Fruit fly (Drosophila melanogaster): ENCODE data around the gene Ddc.

Ddc gene

dm6 chr2L:19120196-19120950 is at the start of gene Ddc:
Ddc (minus strand) TSS chr2L:19120306.
- TF ChIP-seq Hr96 (GFP tag; optimal IDR thresholded peaks at IDR 0.05) (no peak), CG33017 (tag; optimal IDR thresholded peaks at IDR 0.05) (peak; percentile 3)

- TF ChIP-seq tj (GFP tag; optimal IDR thresholded peaks at IDR 0.05), result no peak
- no peak for TF ChIP-seq kay (GFP tag; ENCODE audit: borderline replicate concordance)
- TF ChIP-seq CG33017 (tag; optimal IDR thresholded peaks at IDR 0.05), result no peak
- TF ChIP-seq CG1620 (GFP tag; optimal IDR thresholded peaks at IDR 0.05), result no peak
- TF ChIP-seq ovo (GFP tag; optimal IDR thresholded peaks at IDR 0.05), result no peak
- no peak for TF ChIP-seq CG7045 (GFP tag; optimal IDR thresholded peaks at IDR 0.05)
- TF ChIP-seq CG12768 (GFP tag; optimal IDR thresholded peaks at IDR 0.05), result no peak
- TF ChIP-seq Hr96 (GFP tag; optimal IDR thresholded peaks at IDR 0.05), result no peak
- TF ChIP-seq toe (GFP tag; optimal IDR thresholded peaks at IDR 0.05), result no peak
Observed at dm6 chr2L:19168095-19168697, 48.1 kb upstream of the Ddc start.

- TF ChIP-seq CG7045 (GFP tag; optimal IDR thresholded peaks at IDR 0.05) (no peak), tj (GFP tag; optimal IDR thresholded peaks at IDR 0.05) (no peak), CG7101 (tag; optimal IDR thresholded peaks at IDR 0.05) (no peak), CG5204 (GFP tag; optimal IDR thresholded peaks at IDR 0.05) (no peak), CG33017 (tag; optimal IDR thresholded peaks at IDR 0.05) (no peak), CG1620 (GFP tag; optimal IDR thresholded peaks at IDR 0.05) (no peak), pad (GFP tag; optimal IDR thresholded peaks at IDR 0.05) (no peak), Hr96 (GFP tag; optimal IDR thresholded peaks at IDR 0.05) (no peak)
Observed at dm6 chr2L:19167135-19167681, 47.1 kb upstream of the Ddc start.

dm6 chr2L:19165998-19166397 is 45.9 kb upstream of the Ddc start:
- TF ChIP-seq bab1 (GFP tag; optimal IDR thresholded peaks at IDR 0.05) (peak; percentile 54), Mnt (GFP tag; optimal IDR thresholded peaks at IDR 0.05) (no peak), Crg-1 (GFP tag; optimal IDR thresholded peaks at IDR 0.05) (no peak), pad (GFP tag; optimal IDR thresholded peaks at IDR 0.05) (peak; percentile 48), CG33017 (tag; optimal IDR thresholded peaks at IDR 0.05) (no peak)

dm6 chr2L:19164933-19165813 is 45.1 kb upstream of the Ddc start:
- TF ChIP-seq toe (GFP tag; optimal IDR thresholded peaks at IDR 0.05) (peak; percentile 86), CG7101 (tag; optimal IDR thresholded peaks at IDR 0.05) (peak; percentile 85), cic (GFP tag; optimal IDR thresholded peaks at IDR 0.05) (peak; percentile 37), Mnt (GFP tag; optimal IDR thresholded peaks at IDR 0.05) (peak; percentile 37), bab1 (GFP tag; optimal IDR thresholded peaks at IDR 0.05) (peak; percentile 85), CG14711 (tag; optimal IDR thresholded peaks at IDR 0.05) (peak; percentile 87), Clk (GFP tag; optimal IDR thresholded peaks at IDR 0.05) (peak; percentile 86), ovo (GFP tag; optimal IDR thresholded peaks at IDR 0.05) (no peak), pad (GFP tag; optimal IDR thresholded peaks at IDR 0.05) (peak; percentile 52), Hr96 (GFP tag; optimal IDR thresholded peaks at IDR 0.05) (peak; percentile 84), CG5204 (GFP tag; optimal IDR thresholded peaks at IDR 0.05) (peak; percentile 81), CG12768 (GFP tag; optimal IDR thresholded peaks at IDR 0.05) (peak; percentile 92), kay (GFP tag; ENCODE audit: borderline replicate concordance) (no peak), Crg-1 (GFP tag; optimal IDR thresholded peaks at IDR 0.05) (peak; percentile 35), CG33017 (tag; optimal IDR thresholded peaks at IDR 0.05) (peak; percentile 91), CG7045 (GFP tag; optimal IDR thresholded peaks at IDR 0.05) (peak; percentile 90), CG11617 (GFP tag; optimal IDR thresholded peaks at IDR 0.05) (peak; percentile 67), CG1620 (GFP tag; optimal IDR thresholded peaks at IDR 0.05) (peak; percentile 30), tj (GFP tag; optimal IDR thresholded peaks at IDR 0.05) (peak; percentile 59), cnc (optimal IDR thresholded peaks at IDR 0.05) (no peak)

dm6 chr2L:19163975-19164371 is 43.9 kb upstream of the Ddc start:
- TF ChIP-seq Hr96 (GFP tag; optimal IDR thresholded peaks at IDR 0.05) (no peak), cic (GFP tag; optimal IDR thresholded peaks at IDR 0.05) (no peak), ovo (GFP tag; optimal IDR thresholded peaks at IDR 0.05) (no peak), CG5204 (GFP tag; optimal IDR thresholded peaks at IDR 0.05) (no peak)
